Worm (Caenorhabditis elegans) whole organism, L2 larva: ENCODE results near the gene mpst-3.

Experiments
- C34F6.9 ChIP-seq: fragments of 150-350 bp; optimal IDR thresholded peaks from 2 replicates; lab custom pipeline; 2014; ENCODE audit warnings: missing biosample characterization, missing genetic modification characterization
- F13H6.1 ChIP-seq: sonication (generic microtip); optimal IDR thresholded peaks from 2 replicates; lab custom pipeline; 2016; ENCODE audit warnings: missing genetic modification characterization, missing compliant biosample characterization
- R02D3.7 ChIP-seq: fragments of 150-350 bp; optimal IDR thresholded peaks from 2 replicates; lab custom pipeline; 2014; ENCODE audit warnings: missing biosample characterization, missing genetic modification characterization
- Y55F3AM.14 ChIP-seq: fragments of 200-800 bp; sonication (Bioruptor generic); optimal IDR thresholded peaks from 2 replicates; lab custom pipeline; 2018; ENCODE audit warnings: mild to moderate bottlenecking, missing genetic modification characterization, missing compliant biosample characterization
- ZK546.5 ChIP-seq: sonication (generic microtip); optimal IDR thresholded peaks from 2 replicates; lab custom pipeline; 2017; ENCODE audit warnings: missing biosample characterization, missing genetic modification characterization
- alr-1 ChIP-seq: fragments of 150-350 bp; optimal IDR thresholded peaks from 2 replicates; lab custom pipeline; 2014; ENCODE audit warnings: missing biosample characterization, missing genetic modification characterization
- aly-2 ChIP-seq: fragments of 150-350 bp; optimal IDR thresholded peaks from 2 replicates; lab custom pipeline; 2014; ENCODE audit warnings: missing biosample characterization, missing genetic modification characterization
- ama-1 ChIP-seq: fragments of 150-350 bp; optimal IDR thresholded peaks from 2 replicates; lab custom pipeline; 2018; ENCODE audit warnings: inconsistent platforms
- blmp-1 ChIP-seq: sonication (generic microtip); optimal IDR thresholded peaks from 2 replicates; lab custom pipeline; 2017; ENCODE audit warnings: missing genetic modification characterization, mild to moderate bottlenecking, missing compliant biosample characterization, antibody characterized with exemption, moderate library complexity; ENCODE audit not compliant: insufficient read depth
- ceh-16 ChIP-seq: fragments of 150-350 bp; optimal IDR thresholded peaks from 2 replicates; lab custom pipeline; 2014; ENCODE audit warnings: missing biosample characterization, missing genetic modification characterization
- crh-2 ChIP-seq: sonication (generic microtip); optimal IDR thresholded peaks from 2 replicates; lab custom pipeline; 2017; ENCODE audit warnings: missing biosample characterization, missing genetic modification characterization
- dmd-4 ChIP-seq: sonication (generic microtip); optimal IDR thresholded peaks from 2 replicates; lab custom pipeline; 2017; ENCODE audit warnings: missing biosample characterization, missing genetic modification characterization
- elt-1 ChIP-seq: fragments of 150-350 bp; optimal IDR thresholded peaks from 2 replicates; lab custom pipeline; 2014; ENCODE audit warnings: missing biosample characterization, missing genetic modification characterization
- elt-3 ChIP-seq: sonication (generic microtip); optimal IDR thresholded peaks from 2 replicates; lab custom pipeline; 2017; ENCODE audit warnings: missing biosample characterization, missing genetic modification characterization
- fos-1 ChIP-seq: fragments of 150-350 bp; optimal IDR thresholded peaks from 2 replicates; lab custom pipeline; 2014; ENCODE audit warnings: missing biosample characterization, missing genetic modification characterization
- gmeb-1 ChIP-seq: fragments of 150-350 bp; optimal IDR thresholded peaks from 2 replicates; lab custom pipeline; 2014; ENCODE audit warnings: missing biosample characterization, missing genetic modification characterization
- lin-11 ChIP-seq: fragments of 150-350 bp; sonication (generic microtip); optimal IDR thresholded peaks from 2 replicates; lab custom pipeline; 2014; ENCODE audit warnings: missing biosample characterization, missing genetic modification characterization, inconsistent platforms, mixed read lengths
- lin-39 ChIP-seq: fragments of 150-350 bp; optimal IDR thresholded peaks from 2 replicates; lab custom pipeline; 2014; ENCODE audit warnings: missing biosample characterization, missing genetic modification reagents, missing genetic modification characterization
- lsy-2 ChIP-seq, 2 experiments: fragments of 150-350 bp in 1 of 2; sonication (generic microtip) in 1 of 2; optimal IDR thresholded peaks; 2 replicates each; lab custom pipeline; 2014 to 2017; ENCODE audit warnings: missing biosample characterization in 2 of 2, missing genetic modification characterization in 2 of 2
- mab-5 ChIP-seq: fragments of 150-350 bp; optimal IDR thresholded peaks from 2 replicates; lab custom pipeline; 2014; ENCODE audit warnings: missing biosample characterization, missing genetic modification characterization
- mbf-1 ChIP-seq: sonication (generic microtip); optimal IDR thresholded peaks from 2 replicates; lab custom pipeline; 2017; ENCODE audit warnings: missing biosample characterization, missing genetic modification characterization
- mdl-1 ChIP-seq, 2 experiments: fragments of 150-350 bp in 1 of 2; sonication (generic microtip) in 1 of 2; optimal IDR thresholded peaks; 2 replicates each; lab custom pipeline; 2017; ENCODE audit warnings: missing biosample characterization in 2 of 2, missing genetic modification characterization in 2 of 2
- nhr-10 ChIP-seq: sonication (generic microtip); optimal IDR thresholded peaks from 2 replicates; lab custom pipeline; 2017; ENCODE audit warnings: missing biosample characterization, missing genetic modification characterization
- nhr-11 ChIP-seq: fragments of 150-350 bp; optimal IDR thresholded peaks from 2 replicates; lab custom pipeline; 2014; ENCODE audit warnings: missing biosample characterization, missing genetic modification characterization
- nhr-129 ChIP-seq: fragments of 150-350 bp; optimal IDR thresholded peaks from 2 replicates; lab custom pipeline; 2014; ENCODE audit warnings: missing biosample characterization, missing genetic modification characterization
- nhr-21 ChIP-seq: fragments of 150-350 bp; optimal IDR thresholded peaks from 2 replicates; lab custom pipeline; 2014; ENCODE audit warnings: missing biosample characterization, missing genetic modification characterization
- nhr-23 ChIP-seq: fragments of 150-350 bp; optimal IDR thresholded peaks from 2 replicates; lab custom pipeline; 2014; ENCODE audit warnings: missing biosample characterization, missing genetic modification reagents, missing genetic modification characterization
- nhr-237 ChIP-seq: fragments of 150-350 bp; optimal IDR thresholded peaks from 2 replicates; lab custom pipeline; 2014; ENCODE audit warnings: missing biosample characterization, missing genetic modification characterization
- nhr-6 ChIP-seq: fragments of 150-350 bp; optimal IDR thresholded peaks from 2 replicates; lab custom pipeline; 2014; ENCODE audit warnings: missing biosample characterization, missing genetic modification characterization
- nhr-77 ChIP-seq: fragments of 150-350 bp; optimal IDR thresholded peaks from 2 replicates; lab custom pipeline; 2014; ENCODE audit warnings: missing biosample characterization, missing genetic modification characterization
- peb-1 ChIP-seq: fragments of 150-350 bp; optimal IDR thresholded peaks from 2 replicates; lab custom pipeline; 2014; ENCODE audit warnings: missing biosample characterization, missing genetic modification characterization
- sma-3 ChIP-seq: sonication (generic microtip); optimal IDR thresholded peaks from 2 replicates; lab custom pipeline; 2016; ENCODE audit warnings: missing genetic modification reagents, missing genetic modification characterization, missing compliant biosample characterization
- sma-9 ChIP-seq, 2 experiments: fragments of 150-350 bp in 1 of 2; sonication (generic microtip) in 1 of 2; optimal IDR thresholded peaks; 2 replicates each; lab custom pipeline; 2014 to 2016; ENCODE audit warnings: missing genetic modification characterization in 2 of 2, mild to moderate bottlenecking in 1 of 2, missing biosample characterization in 1 of 2, missing compliant biosample characterization in 1 of 2, missing genetic modification reagents in 1 of 2, moderate library complexity in 1 of 2
- snpc-4 ChIP-seq: fragments of 150-350 bp; optimal IDR thresholded peaks from 2 replicates; lab custom pipeline; 2014; ENCODE audit warnings: missing biosample characterization, missing genetic modification characterization
- unc-55 ChIP-seq: fragments of 150-350 bp; sonication (generic microtip); optimal IDR thresholded peaks from 3 replicates; lab custom pipeline; 2014; ENCODE audit warnings: missing biosample characterization, missing genetic modification reagents, missing genetic modification characterization
- unc-62 ChIP-seq: fragments of 150-350 bp; optimal IDR thresholded peaks from 2 replicates; lab custom pipeline; 2014; ENCODE audit warnings: missing biosample characterization, missing genetic modification reagents, missing genetic modification characterization
- zag-1 ChIP-seq: fragments of 150-350 bp; optimal IDR thresholded peaks from 2 replicates; lab custom pipeline; 2014; ENCODE audit warnings: missing biosample characterization, missing genetic modification characterization
- ztf-1 ChIP-seq: fragments of 200-800 bp; sonication (Bioruptor generic); conservative IDR thresholded peaks from 2 replicates; pipeline ENCODE4 v1.3.6; 2022; ENCODE audit warnings: missing genetic modification characterization, missing compliant biosample characterization
- ztf-4 ChIP-seq: fragments of 150-350 bp; optimal IDR thresholded peaks from 2 replicates; lab custom pipeline; 2014; ENCODE audit warnings: missing biosample characterization, missing genetic modification characterization

mpst-3 gene

DNA sequence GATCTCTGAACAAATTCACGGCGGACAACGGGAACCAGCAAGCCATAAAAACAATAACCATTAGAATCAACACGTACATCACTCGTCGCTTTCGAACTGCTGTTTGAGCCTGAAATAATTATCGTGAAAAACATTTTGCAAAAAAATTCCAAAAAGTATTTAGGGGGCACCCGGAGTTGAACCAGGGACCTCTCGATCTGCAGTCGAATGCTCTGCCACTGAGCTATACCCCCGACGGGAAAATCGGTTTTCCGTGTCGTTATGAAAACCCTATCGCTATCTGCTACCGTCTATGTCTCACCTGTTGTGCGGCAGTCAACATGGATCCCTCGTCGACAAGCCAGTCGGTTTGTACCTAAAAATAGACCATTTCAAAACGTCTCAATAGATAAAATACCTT lies 39.8 kb upstream of the mpst-3 start (continued):
- TF ChIP-seq gmeb-1 (peak; percentile 37), nhr-237 (tag; lab: Kevin White, UChicago) (no peak), alr-1 (no peak), nhr-6 (tag; lab: Kevin White, UChicago) (no peak), nhr-23 (tag; lab: Kevin White, UChicago) (no peak), unc-62 (GFP tag; lab: Kevin White, UChicago) (no peak), F13H6.1 (tag; lab: Kevin White, UChicago) (no peak), C34F6.9 (tag; lab: Kevin White, UChicago) (no peak), zag-1 (tag; lab: Kevin White, UChicago) (no peak), Y55F3AM.14 (GFP tag; lab: Kevin White, UChicago) (no peak), R02D3.7 (tag; lab: Kevin White, UChicago) (no peak), ztf-1 (GFP tag; lab: Robert Waterston, UW) (no peak), lin-11 (tag; lab: Kevin White, UChicago) (peak; percentile 21), nhr-77 (tag; lab: Kevin White, UChicago) (no peak), ztf-4 (no peak), nhr-21 (tag; lab: Kevin White, UChicago) (no peak), peb-1 (no peak), sma-9 (GFP tag; optimal IDR thresholded peaks at IDR 0.05; lab: Kevin White, UChicago) (peak; percentile 23), sma-9 (tag; optimal IDR thresholded peaks at IDR 0.05; lab: Kevin White, UChicago) (no peak), lsy-2 (tag; optimal IDR thresholded peaks at IDR 0.05; lab: Kevin White, UChicago) (no peak), mbf-1 (tag; lab: Kevin White, UChicago) (no peak)

DNA sequence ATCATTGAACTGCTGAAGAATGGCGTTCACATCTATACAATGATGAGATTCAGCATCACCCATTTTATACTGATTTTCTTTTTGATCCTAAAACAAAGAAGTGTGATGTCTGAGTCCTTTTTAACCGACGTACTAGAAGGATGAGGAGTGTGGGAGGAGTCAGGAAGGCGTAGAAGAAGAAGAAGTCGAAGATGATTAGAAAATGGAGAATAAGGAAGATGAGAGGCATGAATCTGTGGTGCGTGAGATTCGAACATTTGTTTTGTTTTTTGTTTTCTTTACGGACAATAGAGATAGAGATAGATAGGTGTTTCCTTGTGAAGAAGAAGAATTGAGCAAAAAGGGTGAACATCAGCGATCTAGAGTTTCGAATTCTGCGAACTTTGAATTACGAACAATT lies 36.9 kb upstream of the mpst-3 start, which contains the start of gene npr-13:
Gene npr-13 (minus strand): TSS at position 101 of the 400 bp plus-strand sequence.
- no peak for TF ChIP-seq blmp-1
- no peak for TF ChIP-seq nhr-237 (tag; lab: Kevin White, UChicago)
- no peak for TF ChIP-seq nhr-11 (tag; lab: Kevin White, UChicago)
- no peak for TF ChIP-seq dmd-4 (tag; lab: Kevin White, UChicago)
- no peak for TF ChIP-seq unc-55 (GFP tag; lab: Kevin White, UChicago)
- no peak for TF ChIP-seq elt-3 (tag; lab: Kevin White, UChicago)
- TF ChIP-seq nhr-21 (tag; lab: Kevin White, UChicago): no peak
- no peak for TF ChIP-seq nhr-10 (tag; lab: Kevin White, UChicago)
- no peak for TF ChIP-seq gmeb-1
- TF ChIP-seq sma-3 (GFP tag; lab: Kevin White, UChicago): no peak
- no peak for TF ChIP-seq mab-5 (tag; lab: Kevin White, UChicago)
- TF ChIP-seq elt-1: no peak
- TF ChIP-seq crh-2 (tag; lab: Kevin White, UChicago): no peak
- TF ChIP-seq ztf-1 (GFP tag; lab: Robert Waterston, UW): no peak
- TF ChIP-seq ztf-4: no peak
- TF ChIP-seq ceh-16 (tag; lab: Kevin White, UChicago): no peak

DNA sequence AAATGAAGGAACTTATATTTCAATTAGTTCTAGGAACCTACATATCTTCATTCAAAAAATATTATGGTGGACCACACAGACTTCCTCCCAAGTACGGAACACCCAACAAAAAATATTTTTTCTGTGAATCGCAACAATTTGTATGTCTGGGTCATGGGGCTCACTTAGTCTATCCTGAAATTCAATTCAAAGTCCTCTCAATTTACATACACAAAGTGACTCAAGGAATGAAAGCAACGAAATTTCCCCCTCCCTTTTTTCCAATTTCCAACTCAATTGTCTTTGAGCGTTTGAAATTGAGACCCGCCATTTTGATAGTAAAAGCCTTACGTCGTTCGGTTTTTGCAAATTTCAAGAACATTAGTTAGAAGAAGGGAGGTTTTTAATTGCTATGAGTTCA lies 36.1 kb upstream of the mpst-3 start:
- no peak for TF ChIP-seq nhr-129 (tag; lab: Kevin White, UChicago)
- TF ChIP-seq C34F6.9 (tag; lab: Kevin White, UChicago): no peak

DNA sequence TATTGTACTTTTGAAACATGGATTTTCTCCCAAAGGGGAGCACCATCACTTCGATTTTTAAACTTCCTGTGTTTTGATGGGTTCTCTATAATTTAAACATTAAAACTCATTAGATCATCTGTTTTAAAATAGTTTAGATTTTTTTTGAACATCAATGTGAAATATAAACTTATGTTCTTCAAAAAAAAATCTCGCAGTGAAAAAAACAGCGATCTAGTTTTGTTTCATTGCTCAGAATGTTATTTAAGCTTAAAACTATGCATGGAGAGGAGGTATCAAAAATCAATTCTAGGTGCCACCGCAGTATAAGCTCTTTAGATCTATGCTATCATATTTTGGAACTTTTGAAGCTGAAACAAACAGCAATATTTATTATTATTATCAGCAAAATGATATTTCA lies 27.3 kb upstream of the mpst-3 start, which contains the start of gene gcy-14:
Gene gcy-14 (minus strand): TSS at position 101 of the 400 bp plus-strand sequence.
- TF ChIP-seq ama-1 (lab: Kevin White, UChicago) (no peak), dmd-4 (tag; lab: Kevin White, UChicago) (no peak), nhr-6 (tag; lab: Kevin White, UChicago) (no peak), nhr-129 (tag; lab: Kevin White, UChicago) (no peak), sma-3 (GFP tag; lab: Kevin White, UChicago) (no peak), nhr-10 (tag; lab: Kevin White, UChicago) (no peak), mdl-1 (tag; optimal IDR thresholded peaks at IDR 0.05; lab: Kevin White, UChicago) (no peak), nhr-237 (tag; lab: Kevin White, UChicago) (no peak), ZK546.5 (tag; lab: Kevin White, UChicago) (no peak), gmeb-1 (no peak), lin-39 (tag; lab: Kevin White, UChicago) (no peak), mab-5 (tag; lab: Kevin White, UChicago) (no peak), F13H6.1 (tag; lab: Kevin White, UChicago) (no peak), aly-2 (tag; lab: Kevin White, UChicago) (no peak), peb-1 (no peak), R02D3.7 (tag; lab: Kevin White, UChicago) (no peak), fos-1 (tag; lab: Kevin White, UChicago) (no peak), snpc-4 (tag; lab: Kevin White, UChicago) (no peak), mbf-1 (tag; lab: Kevin White, UChicago) (no peak)
